Worm (Caenorhabditis elegans) whole organism, late embryonic: Measurements from ENCODE around the gene sam-10.

Experiments used
- ama-1 ChIP-seq: fragments of 150-350 bp; optimal IDR thresholded peaks from 2 replicates; lab custom pipeline; 2014
- odd-2 ChIP-seq: sonication (generic microtip); optimal IDR thresholded peaks from 2 replicates; lab custom pipeline; 2017; ENCODE audit warnings: antibody characterized with exemption, mild to moderate bottlenecking, missing genetic modification characterization, missing compliant biosample characterization
- pag-3 ChIP-seq: sonication (generic microtip); optimal IDR thresholded peaks from 2 replicates; lab custom pipeline; 2016; ENCODE audit warnings: missing compliant biosample characterization, missing genetic modification characterization, borderline replicate concordance
- rnt-1 ChIP-seq: sonication (generic microtip); optimal IDR thresholded peaks from 2 replicates; lab custom pipeline; 2016; ENCODE audit warnings: missing genetic modification characterization, missing compliant biosample characterization
- ttx-3 ChIP-seq: sonication (generic microtip); optimal IDR thresholded peaks from 2 replicates; lab custom pipeline; 2016; ENCODE audit warnings: missing genetic modification reagents, missing genetic modification characterization, missing compliant biosample characterization

ce11 chrII:13300590-13300989 lies 29.7 kb downstream of the sam-10 start:
- TF ChIP-seq rnt-1 (tag; lab: Kevin White, UChicago) (no peak), ama-1 (no peak), ttx-3 (no peak), odd-2 (tag; lab: Kevin White, UChicago) (no peak), pag-3 (tag; lab: Kevin White, UChicago) (no peak)
